Fruit fly (Drosophila melanogaster) whole organism, embryonic: Measurements from ENCODE around the gene FeCH.

Experiments
- ATbp ChIP-seq: fragments of 200-800 bp; sonication (Bioruptor generic); optimal IDR thresholded peaks from 2 replicates; lab custom pipeline; 2017; ENCODE audit warnings: missing biosample characterization, mild to moderate bottlenecking, missing genetic modification characterization, missing genetic modification reagents
- Atf3 ChIP-seq: fragments of 200-800 bp; sonication (Bioruptor generic); optimal IDR thresholded peaks from 3 replicates; lab custom pipeline; 2016; ENCODE audit warnings: missing biosample characterization, missing genetic modification characterization
- CG10431 ChIP-seq: fragments of 200-800 bp; sonication (Bioruptor generic); optimal IDR thresholded peaks from 3 replicates; lab custom pipeline; 2018; ENCODE audit warnings: missing biosample characterization, mild to moderate bottlenecking, missing genetic modification characterization
- CG13123 ChIP-seq: fragments of 200-800 bp; sonication (Bioruptor generic); optimal IDR thresholded peaks from 2 replicates; lab custom pipeline; 2016; ENCODE audit warnings: missing biosample characterization, missing genetic modification characterization
- CG13424 ChIP-seq: fragments of 200-800 bp; sonication (Bioruptor generic); optimal IDR thresholded peaks from 2 replicates; lab custom pipeline; 2019; ENCODE audit warnings: missing biosample characterization, mild to moderate bottlenecking, missing genetic modification characterization, moderate library complexity
- CG15011 ChIP-seq: fragments of 200-800 bp; sonication (Bioruptor generic); optimal IDR thresholded peaks from 3 replicates; lab custom pipeline; 2018; ENCODE audit warnings: missing biosample characterization, mild to moderate bottlenecking, missing genetic modification characterization
- CG1603 ChIP-seq: fragments of 200-800 bp; sonication (Bioruptor generic); optimal IDR thresholded peaks from 2 replicates; lab custom pipeline; 2019; ENCODE audit warnings: missing biosample characterization, mild to moderate bottlenecking, missing genetic modification characterization, moderate library complexity
- CG16813 ChIP-seq: fragments of 200-800 bp; sonication (Bioruptor generic); IDR thresholded peaks from 3 replicates; pipeline ENCODE4 v1.3.6; 2022; ENCODE audit warnings: missing biosample characterization, missing genetic modification characterization; ENCODE audit not compliant: partially characterized antibody
- CG17359 ChIP-seq: fragments of 200-800 bp; sonication (Bioruptor generic); optimal IDR thresholded peaks from 3 replicates; lab custom pipeline; 2018; ENCODE audit warnings: missing biosample characterization, mild to moderate bottlenecking, missing genetic modification characterization, moderate library complexity
- CG17385 ChIP-seq: fragments of 200-800 bp; sonication (Bioruptor generic); optimal IDR thresholded peaks from 3 replicates; lab custom pipeline; 2018; ENCODE audit warnings: missing biosample characterization, mild to moderate bottlenecking, missing genetic modification characterization
- CG18011 ChIP-seq: fragments of 200-800 bp; sonication (Bioruptor generic); optimal IDR thresholded peaks from 2 replicates; lab custom pipeline; 2017; ENCODE audit warnings: missing biosample characterization, missing genetic modification characterization, mild to moderate bottlenecking, moderate library complexity, missing genotype
- CG3065 ChIP-seq: fragments of 200-800 bp; sonication (Bioruptor generic); optimal IDR thresholded peaks from 2 replicates; lab custom pipeline; 2016; ENCODE audit warnings: missing biosample characterization, missing genetic modification characterization
- CG31365 ChIP-seq: fragments of 200-800 bp; sonication (Bioruptor generic); optimal IDR thresholded peaks from 2 replicates; lab custom pipeline; 2018; ENCODE audit warnings: missing biosample characterization, mild to moderate bottlenecking, missing genetic modification characterization
- CG32767 ChIP-seq: fragments of 200-800 bp; sonication (Bioruptor generic); IDR thresholded peaks from 2 replicates; pipeline ENCODE4 v1.3.6; 2022; ENCODE audit warnings: missing biosample characterization, missing genetic modification characterization
- CG6175 ChIP-seq: fragments of 200-800 bp; sonication (Bioruptor generic); IDR thresholded peaks from 3 replicates; pipeline ENCODE4 v1.3.6; 2022; ENCODE audit warnings: missing biosample characterization, missing genetic modification characterization
- CG6854 ChIP-seq: fragments of 200-800 bp; sonication (Bioruptor generic); optimal IDR thresholded peaks from 3 replicates; lab custom pipeline; 2017; ENCODE audit warnings: missing biosample characterization, mild to moderate bottlenecking, missing genetic modification characterization
- CTCF ChIP-seq: fragments of 200-800 bp; sonication (Bioruptor generic); optimal IDR thresholded peaks from 2 replicates; lab custom pipeline; 2017; ENCODE audit warnings: missing biosample characterization, mild to moderate bottlenecking, missing genetic modification characterization, moderate library complexity
- Ets65A ChIP-seq: fragments of 200-800 bp; sonication (Bioruptor generic); peaks from one replicate; lab custom pipeline; 2016; ENCODE audit warnings: missing biosample characterization, missing genetic modification characterization
- Hr3 ChIP-seq: fragments of 200-800 bp; sonication (Bioruptor generic); optimal IDR thresholded peaks from 3 replicates; lab custom pipeline; 2016; ENCODE audit warnings: missing biosample characterization, missing genetic modification characterization
- Max ChIP-seq: fragments of 200-800 bp; sonication (Bioruptor generic); optimal IDR thresholded peaks from 2 replicates; lab custom pipeline; 2016; ENCODE audit warnings: missing biosample characterization, mild to moderate bottlenecking, missing genetic modification characterization
- NC2α ChIP-seq: fragments of 200-800 bp; sonication (Bioruptor generic); optimal IDR thresholded peaks from 2 replicates; lab custom pipeline; 2016; ENCODE audit warnings: missing biosample characterization, missing genetic modification characterization
- PHDP ChIP-seq: fragments of 200-800 bp; sonication (Bioruptor generic); optimal IDR thresholded peaks from 3 replicates; lab custom pipeline; 2018; ENCODE audit warnings: missing biosample characterization, mild to moderate bottlenecking, missing genetic modification characterization, moderate library complexity
- Pdp1 ChIP-seq, 2 experiments: fragments of 200-800 bp; sonication (Bioruptor generic); optimal IDR thresholded peaks; 3 replicates each; lab custom pipeline; 2016; ENCODE audit warnings: missing biosample characterization in 2 of 2, missing genetic modification characterization in 2 of 2, mild to moderate bottlenecking in 1 of 2, moderate library complexity in 1 of 2
- Rfx ChIP-seq: fragments of 200-800 bp; sonication (Bioruptor generic); IDR thresholded peaks from 2 replicates; pipeline ENCODE4 v1.3.6; 2022; ENCODE audit warnings: missing biosample characterization, missing genetic modification characterization
- Xbp1 ChIP-seq: fragments of 200-800 bp; sonication (Bioruptor generic); optimal IDR thresholded peaks from 3 replicates; lab custom pipeline; 2016; ENCODE audit warnings: missing biosample characterization, mild to moderate bottlenecking, missing genetic modification characterization
- Xrp1 ChIP-seq: fragments of 200-800 bp; sonication (Bioruptor generic); IDR thresholded peaks from 2 replicates; pipeline ENCODE4 v1.3.6; 2022; ENCODE audit warnings: missing biosample characterization, missing genetic modification characterization
- bab2 ChIP-seq: fragments of 200-800 bp; sonication (Bioruptor generic); optimal IDR thresholded peaks from 2 replicates; lab custom pipeline; 2016; ENCODE audit warnings: missing biosample characterization, missing genetic modification characterization
- bbx ChIP-seq: fragments of 200-800 bp; sonication (Bioruptor generic); IDR thresholded peaks from 2 replicates; pipeline ENCODE4 v1.3.6; 2022; ENCODE audit warnings: missing biosample characterization, missing genetic modification characterization; ENCODE audit not compliant: partially characterized antibody
- caup ChIP-seq: fragments of 200-800 bp; sonication (Bioruptor generic); optimal IDR thresholded peaks from 3 replicates; lab custom pipeline; 2017; ENCODE audit warnings: missing biosample characterization, mild to moderate bottlenecking, missing genetic modification characterization, moderate library complexity; ENCODE audit not compliant: severe bottlenecking
- crp ChIP-seq, 2 experiments: fragments of 200-800 bp; sonication (Bioruptor generic); optimal IDR thresholded peaks; 2 replicates in 1 of 2; 3 replicates in 1 of 2; lab custom pipeline; 2017; ENCODE audit warnings: missing biosample characterization in 2 of 2, missing genetic modification characterization in 2 of 2, mild to moderate bottlenecking in 1 of 2, moderate library complexity in 1 of 2
- dysf ChIP-seq: fragments of 200-800 bp; sonication (Bioruptor generic); IDR thresholded peaks from 3 replicates; pipeline ENCODE4 v1.3.6; 2022; ENCODE audit warnings: missing biosample characterization, missing genetic modification characterization
- fd96Cb ChIP-seq: fragments of 200-800 bp; sonication (Bioruptor generic); optimal IDR thresholded peaks from 2 replicates; lab custom pipeline; 2018; ENCODE audit warnings: missing biosample characterization, mild to moderate bottlenecking, missing genetic modification characterization, moderate library complexity
- gfzf ChIP-seq: fragments of 200-800 bp; sonication (Bioruptor generic); optimal IDR thresholded peaks from 2 replicates; lab custom pipeline; 2016; ENCODE audit warnings: missing biosample characterization, mild to moderate bottlenecking, missing genetic modification characterization, moderate library complexity
- gro ChIP-seq: fragments of 200-800 bp; sonication (Bioruptor generic); optimal IDR thresholded peaks from 2 replicates; lab custom pipeline; 2016; ENCODE audit warnings: missing biosample characterization, missing genetic modification characterization
- gsb-n ChIP-seq: fragments of 200-800 bp; sonication (Bioruptor generic); optimal IDR thresholded peaks from 3 replicates; lab custom pipeline; 2018; ENCODE audit warnings: missing biosample characterization, mild to moderate bottlenecking, missing genetic modification characterization
- h ChIP-seq: fragments of >200 bp; optimal IDR thresholded peaks from 2 replicates; lab custom pipeline; 2017
- hb ChIP-seq: fragments of 200-800 bp; sonication (Bioruptor generic); IDR thresholded peaks from 3 replicates; pipeline ENCODE4 v1.3.6; 2022; ENCODE audit warnings: missing biosample characterization, missing genetic modification characterization; ENCODE audit not compliant: partially characterized antibody
- lmd ChIP-seq: fragments of 200-800 bp; sonication (Bioruptor generic); IDR thresholded peaks from 2 replicates; pipeline ENCODE4 v1.3.6; 2022; ENCODE audit warnings: missing biosample characterization, missing genetic modification characterization
- nmo ChIP-seq: fragments of 200-800 bp; sonication (Bioruptor generic); optimal IDR thresholded peaks from 2 replicates; lab custom pipeline; 2018; ENCODE audit warnings: missing biosample characterization, mild to moderate bottlenecking, missing genetic modification characterization, moderate library complexity
- nom ChIP-seq: fragments of 200-800 bp; sonication (Bioruptor generic); optimal IDR thresholded peaks from 2 replicates; lab custom pipeline; 2017; ENCODE audit warnings: missing biosample characterization, missing genetic modification characterization, mild to moderate bottlenecking, moderate library complexity, missing genetic modification reagents
- pan ChIP-seq, 4 experiments: fragments of >200 bp in 3 of 4; fragments of 200-800 bp in 1 of 4; sonication (Bioruptor generic) in 1 of 4; optimal IDR thresholded peaks in 3 of 4; IDR thresholded peaks in 1 of 4; 2 replicates each; pipeline versions ENCODE4 v1.3.6 to Lab custom; 2017 to 2022; ENCODE audit warnings: missing biosample characterization in 2 of 4, missing genetic modification characterization in 2 of 4, mixed read lengths in 1 of 4
- pho ChIP-seq: fragments of 200-800 bp; sonication (Bioruptor generic); optimal IDR thresholded peaks from 2 replicates; lab custom pipeline; 2016; ENCODE audit warnings: missing biosample characterization, missing genetic modification characterization
- prd ChIP-seq, 3 experiments: fragments of >200 bp in 2 of 3; fragments of 200-800 bp in 1 of 3; sonication (Bioruptor generic) in 1 of 3; optimal IDR thresholded peaks in 2 of 3; IDR thresholded peaks in 1 of 3; 2 replicates in 2 of 3; 3 replicates in 1 of 3; pipeline versions ENCODE4 v1.3.6 to Lab custom; 2017 to 2022; ENCODE audit warnings: missing biosample characterization in 1 of 3, missing genetic modification characterization in 1 of 3
- sens-2 ChIP-seq: fragments of 200-800 bp; sonication (Bioruptor generic); IDR thresholded peaks from 2 replicates; pipeline ENCODE4 v1.3.6; 2022; ENCODE audit warnings: missing biosample characterization, missing genetic modification characterization
- slbo ChIP-seq: fragments of 200-800 bp; sonication (Bioruptor generic); IDR thresholded peaks from 2 replicates; pipeline ENCODE4 v1.3.6; 2022; ENCODE audit warnings: missing biosample characterization, missing genetic modification characterization
- slou ChIP-seq: fragments of 200-800 bp; sonication (Bioruptor generic); optimal IDR thresholded peaks from 3 replicates; lab custom pipeline; 2016; ENCODE audit warnings: missing biosample characterization, missing genetic modification characterization
- sob ChIP-seq: fragments of 200-800 bp; sonication (Bioruptor generic); IDR thresholded peaks from 2 replicates; pipeline ENCODE4 v1.3.6; 2022; ENCODE audit warnings: missing biosample characterization, missing genetic modification characterization
- tin ChIP-seq: fragments of 200-800 bp; sonication (Bioruptor generic); optimal IDR thresholded peaks from 3 replicates; lab custom pipeline; 2016; ENCODE audit warnings: missing biosample characterization, missing genetic modification characterization
- zfh1 ChIP-seq: fragments of 200-800 bp; sonication (Bioruptor generic); IDR thresholded peaks from 3 replicates; pipeline ENCODE4 v1.3.6; 2022; ENCODE audit warnings: missing biosample characterization, missing genetic modification characterization

The FeCH gene

dm6 chr3R:31805228-31805738, 6.8 kb downstream of the FeCH start, which contains the start of the genes CG42233 and CG1971 (continued):
- no peak for TF ChIP-seq tin (GFP tag; lab: Kevin White, UChicago)
- TF ChIP-seq bab2 (GFP tag; lab: Kevin White, UChicago) = peak; percentile 21
- no peak for TF ChIP-seq slou
- TF ChIP-seq ATbp (GFP tag; lab: Kevin White, UChicago) = no peak
- TF ChIP-seq dysf (GFP tag; lab: Robert Waterston, UW) = 0 out of 3 replicates have a peak, but pooled peaks have one; percentile 9
- no peak for TF ChIP-seq CG13123 (GFP tag; lab: Kevin White, UChicago)
- TF ChIP-seq CG31365 (tag; lab: Kevin White, UChicago) = no peak
- TF ChIP-seq gro (GFP tag; lab: Kevin White, UChicago) = no peak
- peak; percentile 24 for TF ChIP-seq Xbp1 (GFP tag; lab: Kevin White, UChicago)
- TF ChIP-seq caup (GFP tag; lab: Kevin White, UChicago) = no peak
- no peak for TF ChIP-seq CG18011 (GFP tag; lab: Kevin White, UChicago)
- TF ChIP-seq CG3065 (GFP tag; lab: Kevin White, UChicago) = no peak
- TF ChIP-seq nom (GFP tag; lab: Kevin White, UChicago) = no peak
- TF ChIP-seq Hr3 (GFP tag; lab: Kevin White, UChicago) = peak; percentile 5
- no peak for TF ChIP-seq PHDP (tag; lab: Kevin White, UChicago)
- TF ChIP-seq zfh1 = 0 out of 3 replicates have a peak, but pooled peaks have one; percentile 29
- peak; percentile 26 for TF ChIP-seq Ets65A (GFP tag; lab: Kevin White, UChicago)
- no peak for TF ChIP-seq CG17385
- TF ChIP-seq Atf3 (GFP tag; lab: Kevin White, UChicago) = no peak
- no peak for TF ChIP-seq CG6175 (GFP tag; lab: Robert Waterston, UW)
- 0 out of 2 replicates have a peak, but pooled peaks have one; percentile 35 for TF ChIP-seq CG32767 (GFP tag; lab: Robert Waterston, UW)
- no peak for TF ChIP-seq sob (GFP tag; lab: Robert Waterston, UW)
- TF ChIP-seq NC2α (GFP tag; lab: Kevin White, UChicago) = no peak
- TF ChIP-seq Xrp1 (GFP tag; lab: Robert Waterston, UW) = peak; percentile 42; the same call in 1 of the 2 replicates
- TF ChIP-seq Max (GFP tag; lab: Kevin White, UChicago) = no peak
- TF ChIP-seq CTCF (GFP tag; lab: Kevin White, UChicago) = peak; percentile 8
- TF ChIP-seq crp (GFP tag; optimal IDR thresholded peaks at IDR 0.05; lab: Kevin White, UChicago) = peak; percentile 20 to 85
- no peak for TF ChIP-seq prd (optimal IDR thresholded peaks at IDR 0.05; lab: Kevin White, UChicago)
- TF ChIP-seq prd (GFP tag; IDR thresholded peaks at IDR 0.05; lab: Robert Waterston, UW) = peak; percentile 31; the same call in 1 of the 3 replicates
- TF ChIP-seq CG13424 (tag; lab: Kevin White, UChicago) = no peak
- peak; percentile 30; the same call in 1 of the 2 replicates for TF ChIP-seq bbx (GFP tag; lab: Robert Waterston, UW)
- TF ChIP-seq gfzf (GFP tag; lab: Kevin White, UChicago) = peak; percentile 18
- 0 out of 2 replicates have a peak, but pooled peaks have one; percentile 26 for TF ChIP-seq Rfx
- 0 out of 2 replicates have a peak, but pooled peaks have one; percentile 23 for TF ChIP-seq lmd (GFP tag; lab: Robert Waterston, UW)
- no peak for TF ChIP-seq gsb-n (tag; lab: Kevin White, UChicago)
- no peak for TF ChIP-seq fd96Cb
- TF ChIP-seq CG10431 (GFP tag; lab: Kevin White, UChicago) = peak; percentile 54
- no peak for TF ChIP-seq pan (optimal IDR thresholded peaks at IDR 0.05; lab: Kevin White, UChicago)
- peak in 1 of 2 experiments; percentile 44 for TF ChIP-seq pan (GFP tag; optimal IDR thresholded peaks at IDR 0.05 in 1 of 2, IDR thresholded peaks at IDR 0.05 in 1 of 2)
- 0 out of 3 replicates have a peak, but pooled peaks have one; percentile 31 for TF ChIP-seq CG16813
- TF ChIP-seq h = no peak
- no peak for TF ChIP-seq CG15011 (GFP tag; lab: Kevin White, UChicago)
- peak; percentile 15 for TF ChIP-seq pho (GFP tag; lab: Kevin White, UChicago)
- peak in 1 of 2 experiments; percentile 28 for TF ChIP-seq Pdp1 (GFP tag; optimal IDR thresholded peaks at IDR 0.05; lab: Kevin White, UChicago)
- peak; percentile 58 for TF ChIP-seq slbo (GFP tag; lab: Robert Waterston, UW)
- TF ChIP-seq hb (GFP tag; lab: Robert Waterston, UW) = peak; percentile 69; the same call in 1 of the 3 replicates
- no peak for TF ChIP-seq sens-2
- peak; percentile 41 for TF ChIP-seq nmo (GFP tag; lab: Kevin White, UChicago)
- no peak for TF ChIP-seq CG17359 (tag; lab: Kevin White, UChicago)
- no peak for TF ChIP-seq CG6854 (GFP tag; lab: Kevin White, UChicago)
- peak; percentile 52 for TF ChIP-seq CG1603 (tag; lab: Kevin White, UChicago)
